Worm (Caenorhabditis elegans) whole organism, mixed stage, embryonic: ENCODE measurements around the gene C28D4.8.

ENCODE experiments used
- bed-3 ChIP-seq: fragments of 200-800 bp; sonication (Bioruptor generic); optimal IDR thresholded peaks from 3 replicates; lab custom pipeline; 2018; ENCODE audit warnings: mild to moderate bottlenecking, missing genetic modification characterization, moderate library complexity, missing compliant biosample characterization
- unc-62 ChIP-seq: fragments of 150-350 bp; optimal IDR thresholded peaks from 2 replicates; lab custom pipeline; 2014; ENCODE audit warnings: missing biosample characterization, missing genetic modification reagents, missing genetic modification characterization

DNA sequence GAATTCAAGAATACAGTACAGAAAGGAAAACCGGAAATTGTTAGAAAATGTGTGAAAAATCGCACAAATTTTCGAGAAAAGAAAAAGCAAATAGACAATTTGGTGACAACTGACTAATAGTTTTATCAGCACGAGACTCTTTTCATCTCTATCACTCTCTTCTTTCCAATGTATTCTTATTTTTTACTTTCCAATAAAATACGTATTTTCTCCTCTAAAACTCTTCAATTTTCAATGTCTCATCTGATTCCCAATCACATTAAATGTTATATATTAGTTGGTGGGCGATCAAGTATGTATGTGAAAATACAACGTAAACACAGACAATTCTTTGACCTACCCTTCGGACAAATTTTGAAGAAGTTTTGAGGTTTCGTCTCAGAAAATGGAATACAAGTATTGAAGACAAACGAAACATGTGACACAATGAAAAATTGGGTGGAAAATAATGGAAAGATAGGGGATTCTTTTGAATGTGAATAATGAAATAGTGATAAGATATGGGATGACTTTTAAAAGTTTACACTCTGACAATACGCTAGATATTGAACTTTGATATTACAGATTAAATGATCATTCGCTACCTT, 10.9 kb downstream of the C28D4.8 start, which contains the start of gene cka-1:
- TF ChIP-seq unc-62 (GFP tag; lab: Kevin White, UChicago) = no peak
- TF ChIP-seq bed-3 (GFP tag; lab: Kevin White, UChicago) = no peak
